Fruit fly (Drosophila melanogaster) whole organism, embryonic: ENCODE data around the gene CG10286.

ENCODE experiments used
- Atf3 ChIP-seq: fragments of 200-800 bp; sonication (Bioruptor generic); optimal IDR thresholded peaks from 3 replicates; lab custom pipeline; 2016; ENCODE audit warnings: missing biosample characterization, missing genetic modification characterization
- Bteb2 ChIP-seq: fragments of 200-800 bp; sonication (Bioruptor generic); optimal IDR thresholded peaks from 2 replicates; lab custom pipeline; 2016; ENCODE audit warnings: missing biosample characterization, missing genetic modification characterization
- CG10565 ChIP-seq: fragments of 200-800 bp; sonication (Bioruptor generic); optimal IDR thresholded peaks from 3 replicates; lab custom pipeline; 2016; ENCODE audit warnings: missing biosample characterization, mild to moderate bottlenecking, missing genetic modification characterization
- CG11398 ChIP-seq: fragments of 200-800 bp; sonication (Bioruptor generic); optimal IDR thresholded peaks from 2 replicates; lab custom pipeline; 2016; ENCODE audit warnings: missing biosample characterization, missing genetic modification characterization
- CG12071 ChIP-seq: fragments of 200-800 bp; sonication (Bioruptor generic); optimal IDR thresholded peaks from 3 replicates; lab custom pipeline; 2018; ENCODE audit warnings: missing biosample characterization, mild to moderate bottlenecking, missing genetic modification characterization
- CG14860 ChIP-seq: fragments of 200-800 bp; sonication (Bioruptor generic); IDR thresholded peaks from 3 replicates; pipeline ENCODE4 v1.3.6; 2022; ENCODE audit warnings: missing biosample characterization, missing genetic modification characterization; ENCODE audit not compliant: partially characterized antibody
- CG15011 ChIP-seq: fragments of 200-800 bp; sonication (Bioruptor generic); optimal IDR thresholded peaks from 3 replicates; lab custom pipeline; 2018; ENCODE audit warnings: missing biosample characterization, mild to moderate bottlenecking, missing genetic modification characterization
- CG1529 ChIP-seq: fragments of 200-800 bp; sonication (Bioruptor generic); optimal IDR thresholded peaks from 3 replicates; lab custom pipeline; 2018; ENCODE audit warnings: missing biosample characterization, missing genetic modification characterization
- CG15696 ChIP-seq: fragments of 200-800 bp; sonication (Bioruptor generic); optimal IDR thresholded peaks from 2 replicates; lab custom pipeline; 2019; ENCODE audit warnings: missing biosample characterization, mild to moderate bottlenecking, missing genetic modification characterization, moderate library complexity
- CG1602 ChIP-seq: fragments of 200-800 bp; sonication (Bioruptor generic); optimal IDR thresholded peaks from 3 replicates; lab custom pipeline; 2016; ENCODE audit warnings: missing biosample characterization, missing genetic modification characterization
- CG16779 ChIP-seq: fragments of 200-800 bp; sonication (Bioruptor generic); IDR thresholded peaks from 2 replicates; pipeline ENCODE4 v1.3.6; 2022; ENCODE audit warnings: missing biosample characterization, missing genetic modification characterization
- CG17359 ChIP-seq: fragments of 200-800 bp; sonication (Bioruptor generic); optimal IDR thresholded peaks from 3 replicates; lab custom pipeline; 2018; ENCODE audit warnings: missing biosample characterization, mild to moderate bottlenecking, missing genetic modification characterization, moderate library complexity
- CG17912 ChIP-seq: fragments of 200-800 bp; sonication (Bioruptor generic); optimal IDR thresholded peaks from 2 replicates; lab custom pipeline; 2018; ENCODE audit warnings: missing biosample characterization, mild to moderate bottlenecking, missing genetic modification characterization
- CG18764 ChIP-seq: fragments of 200-800 bp; sonication (Bioruptor generic); optimal IDR thresholded peaks from 3 replicates; lab custom pipeline; 2016; ENCODE audit warnings: missing biosample characterization, missing genetic modification characterization
- CG2120 ChIP-seq: fragments of 200-800 bp; sonication (Bioruptor generic); optimal IDR thresholded peaks from 3 replicates; lab custom pipeline; 2016; ENCODE audit warnings: missing biosample characterization, missing genetic modification characterization
- CG33557 ChIP-seq: fragments of 200-800 bp; sonication (Bioruptor generic); optimal IDR thresholded peaks from 2 replicates; lab custom pipeline; 2019; ENCODE audit warnings: missing biosample characterization, mild to moderate bottlenecking, missing genetic modification characterization, moderate library complexity
- CG43689 ChIP-seq: fragments of 200-800 bp; sonication (Bioruptor generic); IDR thresholded peaks from 2 replicates; pipeline ENCODE4 v1.3.6; 2022; ENCODE audit warnings: missing biosample characterization, missing genetic modification characterization
- CG7928 ChIP-seq: fragments of 200-800 bp; sonication (Bioruptor generic); optimal IDR thresholded peaks from 2 replicates; lab custom pipeline; 2017; ENCODE audit warnings: missing biosample characterization, mild to moderate bottlenecking, missing genetic modification characterization
- CG9437 ChIP-seq: fragments of 200-800 bp; sonication (Bioruptor generic); optimal IDR thresholded peaks from 2 replicates; lab custom pipeline; 2018; ENCODE audit warnings: missing biosample characterization, mild to moderate bottlenecking, missing genetic modification characterization
- D ChIP-seq, 2 experiments: fragments of 200-800 bp in 1 of 2; fragments of >200 bp in 1 of 2; sonication (Bioruptor generic) in 1 of 2; optimal IDR thresholded peaks; 2 replicates in 1 of 2; 3 replicates in 1 of 2; lab custom pipeline; 2017; ENCODE audit warnings: mild to moderate bottlenecking in 1 of 2, missing biosample characterization in 1 of 2, missing genetic modification characterization in 1 of 2, missing genetic modification reagents in 1 of 2
- E2f2 ChIP-seq: fragments of 200-800 bp; sonication (Bioruptor generic); IDR thresholded peaks from 2 replicates; pipeline ENCODE4 v1.3.6; 2022; ENCODE audit warnings: missing biosample characterization, missing genetic modification characterization
- Ets97D ChIP-seq: fragments of 200-800 bp; sonication (Bioruptor generic); optimal IDR thresholded peaks from 3 replicates; lab custom pipeline; 2016; ENCODE audit warnings: missing biosample characterization, missing genetic modification characterization
- Fer3 ChIP-seq: fragments of 200-800 bp; sonication (Bioruptor generic); optimal IDR thresholded peaks from 2 replicates; lab custom pipeline; 2018; ENCODE audit warnings: missing biosample characterization, mild to moderate bottlenecking, missing genetic modification characterization, moderate library complexity
- Lpt ChIP-seq: fragments of >200 bp; optimal IDR thresholded peaks from 2 replicates; lab custom pipeline; 2018; ENCODE audit warnings: missing biosample characterization, missing genetic modification characterization
- Myb ChIP-seq: fragments of 200-800 bp; sonication (Bioruptor generic); optimal IDR thresholded peaks from 2 replicates; lab custom pipeline; 2016; ENCODE audit warnings: missing biosample characterization, missing genetic modification characterization
- Optix ChIP-seq: fragments of 200-800 bp; sonication (Bioruptor generic); IDR thresholded peaks from 3 replicates; pipeline ENCODE4 v1.3.6; 2022; ENCODE audit warnings: missing biosample characterization, missing genetic modification characterization
- PHDP ChIP-seq: fragments of 200-800 bp; sonication (Bioruptor generic); optimal IDR thresholded peaks from 3 replicates; lab custom pipeline; 2018; ENCODE audit warnings: missing biosample characterization, mild to moderate bottlenecking, missing genetic modification characterization, moderate library complexity
- Sry-β ChIP-seq: fragments of 200-800 bp; sonication (Bioruptor generic); optimal IDR thresholded peaks from 2 replicates; lab custom pipeline; 2018; ENCODE audit warnings: missing biosample characterization, mild to moderate bottlenecking, missing genetic modification characterization, moderate library complexity
- YL-1 ChIP-seq: fragments of 200-800 bp; sonication (Bioruptor generic); optimal IDR thresholded peaks from 3 replicates; lab custom pipeline; 2017; ENCODE audit warnings: missing biosample characterization, mild to moderate bottlenecking, missing genetic modification characterization
- al ChIP-seq: fragments of 200-800 bp; sonication (Bioruptor generic); IDR thresholded peaks from 2 replicates; pipeline ENCODE4 v1.3.6; 2022; ENCODE audit warnings: missing biosample characterization, missing genetic modification characterization
- bab2 ChIP-seq: fragments of 200-800 bp; sonication (Bioruptor generic); optimal IDR thresholded peaks from 2 replicates; lab custom pipeline; 2016; ENCODE audit warnings: missing biosample characterization, missing genetic modification characterization
- chif ChIP-seq, 2 experiments: fragments of 200-800 bp; sonication (Bioruptor generic); optimal IDR thresholded peaks; 3 replicates each; lab custom pipeline; 2016; ENCODE audit warnings: missing biosample characterization in 2 of 2, missing genetic modification characterization in 2 of 2
- ci ChIP-seq: fragments of 200-800 bp; sonication (Bioruptor generic); IDR thresholded peaks from 3 replicates; pipeline ENCODE4 v1.3.6; 2022; ENCODE audit warnings: missing biosample characterization, missing genetic modification characterization
- croc ChIP-seq: fragments of 200-800 bp; sonication (Bioruptor generic); conservative IDR thresholded peaks from 3 replicates; pipeline ENCODE4 v1.3.6; 2022; ENCODE audit warnings: missing biosample characterization, missing genetic modification characterization
- emc ChIP-seq: fragments of 200-800 bp; sonication (Bioruptor generic); optimal IDR thresholded peaks from 2 replicates; lab custom pipeline; 2016; ENCODE audit warnings: missing biosample characterization, missing genetic modification characterization
- en ChIP-seq: fragments of 200-800 bp; sonication (Bioruptor generic); optimal IDR thresholded peaks from 2 replicates; lab custom pipeline; 2016; ENCODE audit warnings: missing biosample characterization, missing genetic modification characterization
- ftz-f1 ChIP-seq: fragments of 200-800 bp; sonication (Bioruptor generic); optimal IDR thresholded peaks from 2 replicates; lab custom pipeline; 2016; ENCODE audit warnings: missing biosample characterization, missing genetic modification characterization
- gem ChIP-seq: fragments of 200-800 bp; sonication (Bioruptor generic); optimal IDR thresholded peaks from 2 replicates; lab custom pipeline; 2019; ENCODE audit warnings: missing biosample characterization, mild to moderate bottlenecking, missing genetic modification characterization, moderate library complexity
- ham ChIP-seq: fragments of 200-800 bp; sonication (Bioruptor generic); IDR thresholded peaks from 2 replicates; pipeline ENCODE4 v1.3.6; 2022; ENCODE audit warnings: missing biosample characterization, missing genetic modification characterization
- pita ChIP-seq: fragments of 200-800 bp; sonication (Bioruptor generic); optimal IDR thresholded peaks from 2 replicates; lab custom pipeline; 2017; ENCODE audit warnings: missing biosample characterization, mild to moderate bottlenecking, missing genetic modification characterization
- prd ChIP-seq, 3 experiments: fragments of >200 bp in 2 of 3; fragments of 200-800 bp in 1 of 3; sonication (Bioruptor generic) in 1 of 3; optimal IDR thresholded peaks in 2 of 3; IDR thresholded peaks in 1 of 3; 2 replicates in 2 of 3; 3 replicates in 1 of 3; pipeline versions ENCODE4 v1.3.6 to Lab custom; 2017 to 2022; ENCODE audit warnings: missing biosample characterization in 1 of 3, missing genetic modification characterization in 1 of 3
- ranshi ChIP-seq: fragments of 200-800 bp; sonication (Bioruptor generic); IDR thresholded peaks from 2 replicates; pipeline ENCODE4 v1.3.6; 2022; ENCODE audit warnings: missing biosample characterization, missing genetic modification characterization
- scrt ChIP-seq: fragments of 200-800 bp; sonication (Bioruptor generic); optimal IDR thresholded peaks from 2 replicates; lab custom pipeline; 2018; ENCODE audit warnings: missing biosample characterization, mild to moderate bottlenecking, missing genetic modification characterization, moderate library complexity
- sob ChIP-seq: fragments of 200-800 bp; sonication (Bioruptor generic); IDR thresholded peaks from 2 replicates; pipeline ENCODE4 v1.3.6; 2022; ENCODE audit warnings: missing biosample characterization, missing genetic modification characterization
- sr ChIP-seq: fragments of 200-800 bp; sonication (Bioruptor generic); IDR thresholded peaks from 3 replicates; pipeline ENCODE4 v1.3.6; 2022; ENCODE audit warnings: missing biosample characterization, missing genetic modification characterization
- tin ChIP-seq: fragments of 200-800 bp; sonication (Bioruptor generic); optimal IDR thresholded peaks from 3 replicates; lab custom pipeline; 2016; ENCODE audit warnings: missing biosample characterization, missing genetic modification characterization
- unpg ChIP-seq: fragments of 200-800 bp; sonication (Bioruptor generic); optimal IDR thresholded peaks from 3 replicates; lab custom pipeline; 2018; ENCODE audit warnings: missing biosample characterization, mild to moderate bottlenecking, missing genetic modification characterization, moderate library complexity
- vnd ChIP-seq: fragments of 200-800 bp; sonication (Bioruptor generic); IDR thresholded peaks from 3 replicates; pipeline ENCODE4 v1.3.6; 2022; ENCODE audit warnings: missing biosample characterization, missing genetic modification characterization; ENCODE audit not compliant: partially characterized antibody
- vvl ChIP-seq: fragments of 200-800 bp; sonication (Bioruptor generic); IDR thresholded peaks from 2 replicates; pipeline ENCODE4 v1.3.6; 2022; ENCODE audit warnings: missing biosample characterization, missing genetic modification characterization

CG10286 gene

DNA sequence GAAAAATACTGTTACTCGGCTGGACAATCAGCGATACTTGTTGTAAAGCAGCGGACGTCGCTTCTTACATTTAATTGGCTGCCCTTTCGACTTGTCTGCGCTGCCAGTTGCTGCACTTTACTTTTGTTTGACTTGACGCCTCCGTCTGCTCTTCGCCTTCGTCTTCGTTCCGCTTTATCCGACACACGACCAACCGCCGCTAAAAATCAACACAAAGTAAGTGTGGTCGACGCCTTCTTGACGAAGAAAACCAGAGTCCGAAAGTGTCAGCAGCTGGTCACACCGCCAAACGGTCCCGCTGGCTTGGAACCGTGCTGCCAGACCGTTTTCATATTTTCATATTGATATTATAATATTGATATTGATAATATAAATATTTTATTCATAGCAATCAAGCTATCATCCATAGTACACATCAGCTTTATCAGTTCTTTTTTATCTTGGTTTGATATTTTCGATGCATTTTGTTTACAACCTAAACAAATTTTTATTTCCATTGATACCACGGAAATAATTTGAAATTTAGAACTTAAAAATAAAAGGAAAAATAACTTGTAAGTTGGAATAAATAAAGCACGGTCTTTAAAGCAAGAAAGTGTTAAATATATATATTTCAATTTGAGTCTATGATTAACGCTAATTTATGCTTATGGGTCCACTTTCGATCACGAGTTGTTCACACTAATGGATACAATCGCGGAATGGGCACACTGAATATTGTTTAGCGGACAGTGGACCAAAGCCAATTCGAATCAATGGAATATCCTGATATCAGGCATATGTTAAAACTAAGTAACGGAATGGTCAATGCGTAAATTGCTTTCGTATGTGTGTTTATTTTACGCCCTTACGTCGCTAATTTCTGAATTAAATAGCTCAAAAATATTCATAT lies 37.2 kb downstream of the CG10286 start, which contains the start of gene Dmtn (continued):
- no peak for TF ChIP-seq Atf3 (GFP tag; lab: Kevin White, UChicago)
- TF ChIP-seq ham = no peak
- peak; percentile 37 for TF ChIP-seq emc
- TF ChIP-seq CG18764 (GFP tag; lab: Kevin White, UChicago) = no peak
- TF ChIP-seq prd (optimal IDR thresholded peaks at IDR 0.05; lab: Kevin White, UChicago) = no peak
- no peak for TF ChIP-seq prd (GFP tag; IDR thresholded peaks at IDR 0.05; lab: Robert Waterston, UW)
- no peak for TF ChIP-seq E2f2 (GFP tag; lab: Robert Waterston, UW)
- no peak for TF ChIP-seq pita (GFP tag; lab: Kevin White, UChicago)
- peak; percentile 59 for TF ChIP-seq YL-1 (GFP tag; lab: Kevin White, UChicago)
- no peak for TF ChIP-seq Optix (GFP tag; lab: Robert Waterston, UW)
- peak; percentile 30 for TF ChIP-seq CG17359
- TF ChIP-seq CG12071 = peak; percentile 35
- TF ChIP-seq Ets97D = peak; percentile 9
- TF ChIP-seq croc (GFP tag; lab: Robert Waterston, UW) = no peak
- no peak for TF ChIP-seq CG7928 (GFP tag; lab: Kevin White, UChicago)
- no peak for TF ChIP-seq ranshi (GFP tag; lab: Robert Waterston, UW)
- no peak for TF ChIP-seq tin
- TF ChIP-seq CG43689 (GFP tag; lab: Robert Waterston, UW) = no peak
- TF ChIP-seq ci (GFP tag; lab: Robert Waterston, UW) = no peak
- TF ChIP-seq gem = peak; percentile 48
- TF ChIP-seq CG2120 = peak; percentile 32
- peak; percentile 10 for TF ChIP-seq CG15011 (GFP tag; lab: Kevin White, UChicago)
- no peak for TF ChIP-seq Bteb2
- TF ChIP-seq ftz-f1 (GFP tag; lab: Kevin White, UChicago) = peak; percentile 68
- TF ChIP-seq CG33557 (GFP tag; lab: Kevin White, UChicago) = no peak
- TF ChIP-seq Fer3 (tag; lab: Kevin White, UChicago) = no peak
- no peak for TF ChIP-seq en (GFP tag; lab: Kevin White, UChicago)
- peak; percentile 35 for TF ChIP-seq scrt (GFP tag; lab: Kevin White, UChicago)
- no peak for TF ChIP-seq Sry-β (GFP tag; lab: Kevin White, UChicago)
- no peak for TF ChIP-seq CG16779 (GFP tag; lab: Robert Waterston, UW)
- TF ChIP-seq sr = no peak
- TF ChIP-seq CG1529 (GFP tag; lab: Kevin White, UChicago) = no peak
- no peak for TF ChIP-seq CG11398 (GFP tag; lab: Kevin White, UChicago)
- no peak for TF ChIP-seq Lpt (GFP tag; lab: Kevin White, UChicago)
- no peak for TF ChIP-seq bab2
- no peak for TF ChIP-seq CG10565 (GFP tag; lab: Kevin White, UChicago)
- no peak for TF ChIP-seq unpg
- TF ChIP-seq CG14860 = no peak
- TF ChIP-seq CG9437 = no peak
- no peak for TF ChIP-seq vvl
- peak; percentile 16 for TF ChIP-seq CG17912 (GFP tag; lab: Kevin White, UChicago)
- TF ChIP-seq vnd (GFP tag; lab: Robert Waterston, UW) = no peak
- peak; percentile 16 for TF ChIP-seq CG15696 (tag; lab: Kevin White, UChicago)
- TF ChIP-seq sob = no peak
- no peak for TF ChIP-seq al
- no peak for TF ChIP-seq PHDP (tag; lab: Kevin White, UChicago)
- no peak for TF ChIP-seq chif (GFP tag; optimal IDR thresholded peaks at IDR 0.05; lab: Kevin White, UChicago)
- peak; percentile 23 for TF ChIP-seq CG1602 (GFP tag; lab: Kevin White, UChicago)
- TF ChIP-seq Myb (GFP tag; lab: Kevin White, UChicago) = peak; percentile 37
- TF ChIP-seq D (optimal IDR thresholded peaks at IDR 0.05; lab: Kevin White, UChicago) = no peak
- TF ChIP-seq D (GFP tag; optimal IDR thresholded peaks at IDR 0.05; lab: Kevin White, UChicago) = no peak
